Worm (Caenorhabditis elegans): ENCODE measurements around the gene ZK218.3.

DNA sequence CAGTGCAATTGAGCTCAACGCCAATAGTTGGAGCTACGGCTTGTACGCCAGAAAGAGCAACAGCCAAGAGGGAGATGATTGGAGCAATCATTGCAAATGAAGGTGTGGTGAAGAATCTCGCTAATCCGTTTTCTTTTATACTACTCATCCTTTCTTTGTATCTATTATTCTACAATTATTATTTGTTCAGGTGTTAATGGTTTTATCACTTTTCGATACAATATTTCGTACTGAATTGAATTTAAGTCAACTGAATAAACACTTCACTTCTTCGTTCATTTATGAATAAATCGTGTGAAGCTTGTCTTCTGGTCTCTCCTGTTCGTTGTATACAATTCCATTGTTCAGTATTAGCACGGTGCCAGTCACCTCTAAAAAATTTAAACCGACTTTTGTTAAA, 9.7 kb upstream of the ZK218.3 start, which contains the start of gene ZK218.11:
- TF ChIP-seq W03F9.2 (tag; optimal IDR thresholded peaks at IDR 0.05): no peak
- TF ChIP-seq him-1 (tag; optimal IDR thresholded peaks at IDR 0.05): no peak
- no peak for TF ChIP-seq dao-5 (tag; optimal IDR thresholded peaks at IDR 0.05)

Data from whole organism, L4/young adult.